Worm (Caenorhabditis elegans) whole organism, young adult: ENCODE measurements around the gene crb-3.

ENCODE experiments used
- B0035.1 ChIP-seq: sonication (generic microtip); optimal IDR thresholded peaks from 2 replicates; lab custom pipeline; 2016; ENCODE audit warnings: missing genetic modification characterization, mild to moderate bottlenecking, missing compliant biosample characterization, missing genotype, missing genetic modification reagents
- F10E7.11 ChIP-seq: sonication (generic microtip); optimal IDR thresholded peaks from 2 replicates; lab custom pipeline; 2017; ENCODE audit warnings: mild to moderate bottlenecking, missing genetic modification characterization, moderate library complexity, missing compliant biosample characterization
- F22D6.2 ChIP-seq: sonication (generic microtip); optimal IDR thresholded peaks from 2 replicates; lab custom pipeline; 2016; ENCODE audit warnings: mild to moderate bottlenecking, missing genetic modification characterization, missing compliant biosample characterization
- F39B2.1 ChIP-seq: fragments of 200-800 bp; sonication (Bioruptor generic); IDR thresholded peaks from 2 replicates; pipeline ENCODE4 v1.3.6; 2022; ENCODE audit warnings: missing genetic modification reagents, missing genetic modification characterization, missing compliant biosample characterization
- Y56A3A.18 ChIP-seq: fragments of 200-800 bp; sonication (Bioruptor generic); IDR thresholded peaks from 2 replicates; pipeline ENCODE4 v1.3.6; 2022; ENCODE audit warnings: missing genetic modification reagents, missing genetic modification characterization, missing compliant biosample characterization
- Y95B8A.8 ChIP-seq: fragments of 200-800 bp; sonication (Bioruptor generic); IDR thresholded peaks from 2 replicates; pipeline ENCODE4 v1.3.6; 2022; ENCODE audit warnings: missing genetic modification reagents, missing genetic modification characterization, missing compliant biosample characterization
- akir-1 ChIP-seq: fragments of 200-800 bp; sonication (Bioruptor generic); optimal IDR thresholded peaks from 2 replicates; lab custom pipeline; 2018; ENCODE audit warnings: mild to moderate bottlenecking, missing genetic modification characterization, moderate library complexity, missing compliant biosample characterization
- attf-6 ChIP-seq: fragments of 200-800 bp; sonication (Bioruptor generic); IDR thresholded peaks from 2 replicates; pipeline ENCODE4 v1.3.6; 2022; ENCODE audit warnings: missing genetic modification reagents, missing genetic modification characterization, missing compliant biosample characterization
- cebp-2 ChIP-seq: fragments of 200-800 bp; sonication (Bioruptor generic); IDR thresholded peaks from 2 replicates; pipeline ENCODE4 v1.3.6; 2022; ENCODE audit warnings: missing genetic modification characterization, missing compliant biosample characterization
- ceh-27 ChIP-seq: fragments of 200-800 bp; sonication (Bioruptor generic); optimal IDR thresholded peaks from 2 replicates; lab custom pipeline; 2018; ENCODE audit warnings: mild to moderate bottlenecking, missing genetic modification characterization, moderate library complexity, missing compliant biosample characterization
- ceh-58 ChIP-seq: fragments of 200-800 bp; sonication (Bioruptor generic); IDR thresholded peaks from 2 replicates; pipeline ENCODE4 v1.3.6; 2022; ENCODE audit warnings: missing genetic modification characterization, missing compliant biosample characterization
- ceh-91 ChIP-seq: fragments of 200-800 bp; sonication (Bioruptor generic); IDR thresholded peaks from 2 replicates; pipeline ENCODE4 v1.3.6; 2022; ENCODE audit warnings: missing genetic modification reagents, missing genetic modification characterization, missing compliant biosample characterization
- dox-1 ChIP-seq: fragments of 200-800 bp; sonication (Bioruptor generic); IDR thresholded peaks from 2 replicates; pipeline ENCODE4 v1.3.6; 2022; ENCODE audit warnings: missing genetic modification reagents, missing genetic modification characterization, missing compliant biosample characterization
- egrh-3 ChIP-seq: fragments of 200-800 bp; sonication (Bioruptor generic); IDR thresholded peaks from 2 replicates; pipeline ENCODE4 v1.3.6; 2022; ENCODE audit warnings: missing genetic modification reagents, missing genetic modification characterization, missing compliant biosample characterization
- ets-4 ChIP-seq: fragments of 200-800 bp; sonication (Bioruptor generic); optimal IDR thresholded peaks from 2 replicates; lab custom pipeline; 2018; ENCODE audit warnings: mild to moderate bottlenecking, missing genetic modification characterization, missing compliant biosample characterization
- fkh-3 ChIP-seq: sonication (generic microtip); optimal IDR thresholded peaks from 2 replicates; lab custom pipeline; 2016; ENCODE audit warnings: mild to moderate bottlenecking, missing genetic modification characterization, missing compliant biosample characterization
- lag-1 ChIP-seq: fragments of 200-800 bp; sonication (Bioruptor generic); IDR thresholded peaks from 2 replicates; pipeline ENCODE4 v1.3.6; 2022; ENCODE audit warnings: missing genetic modification reagents, missing genetic modification characterization, missing compliant biosample characterization
- let-607 ChIP-seq, 2 experiments: fragments of 200-800 bp in 1 of 2; sonication (Bioruptor generic) in 1 of 2; sonication (generic microtip) in 1 of 2; optimal IDR thresholded peaks; 2 replicates each; lab custom pipeline; 2016 to 2018; ENCODE audit warnings: mild to moderate bottlenecking in 2 of 2, missing compliant biosample characterization in 2 of 2, missing genetic modification characterization in 2 of 2, moderate library complexity in 2 of 2, missing genotype in 1 of 2
- lin-35 ChIP-seq, 3 experiments: fragments of 150-350 bp in 2 of 3; sonication (generic microtip) in 1 of 3; optimal IDR thresholded peaks; 2 replicates each; lab custom pipeline; 2014 to 2018; ENCODE audit warnings: missing biosample characterization in 3 of 3, missing genetic modification characterization in 3 of 3, missing genetic modification reagents in 3 of 3
- lin-40 ChIP-seq: sonication (generic microtip); optimal IDR thresholded peaks from 2 replicates; lab custom pipeline; 2016; ENCODE audit warnings: missing genetic modification characterization, mild to moderate bottlenecking, missing compliant biosample characterization, missing genotype, missing genetic modification reagents
- lsl-1 ChIP-seq: fragments of 200-800 bp; sonication (Bioruptor generic); optimal IDR thresholded peaks from 2 replicates; lab custom pipeline; 2018; ENCODE audit warnings: mild to moderate bottlenecking, missing genetic modification characterization, moderate library complexity, missing compliant biosample characterization
- madf-10 ChIP-seq: sonication (generic microtip); optimal IDR thresholded peaks from 2 replicates; lab custom pipeline; 2016; ENCODE audit warnings: mild to moderate bottlenecking, missing genetic modification characterization, missing compliant biosample characterization
- madf-3 ChIP-seq: fragments of 200-800 bp; sonication (Bioruptor generic); IDR thresholded peaks from 2 replicates; pipeline ENCODE4 v1.3.6; 2022; ENCODE audit warnings: missing genetic modification reagents, missing genetic modification characterization, missing compliant biosample characterization
- madf-8 ChIP-seq: fragments of 200-800 bp; sonication (Bioruptor generic); conservative IDR thresholded peaks from 2 replicates; pipeline ENCODE4 v1.3.6; 2022; ENCODE audit warnings: missing genetic modification reagents, missing genetic modification characterization, missing compliant biosample characterization
- mcd-1 ChIP-seq: fragments of 200-800 bp; sonication (Bioruptor generic); IDR thresholded peaks from 2 replicates; pipeline ENCODE4 v1.3.6; 2022; ENCODE audit warnings: missing genetic modification reagents, missing genetic modification characterization, missing compliant biosample characterization
- mel-28 ChIP-seq: sonication (generic microtip); optimal IDR thresholded peaks from 2 replicates; lab custom pipeline; 2016; ENCODE audit warnings: borderline replicate concordance, mild to moderate bottlenecking, missing genetic modification characterization, missing compliant biosample characterization
- mes-4 ChIP-seq: sonication (generic microtip); optimal IDR thresholded peaks from 2 replicates; lab custom pipeline; 2016; ENCODE audit warnings: missing genotype, missing genetic modification characterization, missing compliant biosample characterization
- nfya-2 ChIP-seq: fragments of 200-800 bp; sonication (Bioruptor generic); IDR thresholded peaks from 2 replicates; pipeline ENCODE4 v1.3.6; 2022; ENCODE audit warnings: missing genetic modification reagents, missing genetic modification characterization, missing compliant biosample characterization
- nhr-80 ChIP-seq: sonication (generic microtip); optimal IDR thresholded peaks from 2 replicates; lab custom pipeline; 2016; ENCODE audit warnings: missing genetic modification characterization, missing compliant biosample characterization
- pbrm-1 ChIP-seq: fragments of 200-800 bp; sonication (Bioruptor generic); IDR thresholded peaks from 2 replicates; pipeline ENCODE4 v1.3.6; 2022; ENCODE audit warnings: missing genetic modification reagents, missing genetic modification characterization, missing compliant biosample characterization
- pha-4 ChIP-seq: fragments of 150-350 bp; sonication (generic microtip); optimal IDR thresholded peaks from 2 replicates; lab custom pipeline; 2014; ENCODE audit warnings: missing biosample characterization, missing genetic modification reagents, missing genetic modification characterization
- rpc-1 ChIP-seq, 2 experiments: fragments of 150-350 bp in 1 of 2; sonication (generic microtip) in 1 of 2; optimal IDR thresholded peaks; 2 replicates each; lab custom pipeline; 2014 to 2018; ENCODE audit warnings: missing biosample characterization in 1 of 2, missing genetic modification characterization in 1 of 2, missing genetic modification reagents in 1 of 2, missing genotype in 1 of 2
- somi-1 ChIP-seq: fragments of 200-800 bp; sonication (Bioruptor generic); optimal IDR thresholded peaks from 2 replicates; lab custom pipeline; 2018; ENCODE audit warnings: mild to moderate bottlenecking, missing genetic modification characterization, missing compliant biosample characterization
- tbx-9 ChIP-seq: sonication (generic microtip); optimal IDR thresholded peaks from 2 replicates; lab custom pipeline; 2016; ENCODE audit warnings: borderline replicate concordance, missing genetic modification characterization, inconsistent platforms, missing compliant biosample characterization
- unc-62 ChIP-seq: fragments of 150-350 bp; optimal IDR thresholded peaks from 2 replicates; lab custom pipeline; 2014; ENCODE audit warnings: missing biosample characterization, missing genetic modification reagents, missing genetic modification characterization
- zfh-2 ChIP-seq: fragments of 200-800 bp; sonication (Bioruptor generic); conservative IDR thresholded peaks from 2 replicates; pipeline ENCODE4 v1.3.6; 2022; ENCODE audit warnings: missing genetic modification reagents, missing genetic modification characterization, missing compliant biosample characterization
- zim-3 ChIP-seq: sonication (generic microtip); optimal IDR thresholded peaks from 2 replicates; lab custom pipeline; 2017; ENCODE audit warnings: mild to moderate bottlenecking, missing genetic modification characterization, moderate library complexity, missing compliant biosample characterization
- ztf-18 ChIP-seq: sonication (generic microtip); optimal IDR thresholded peaks from 2 replicates; lab custom pipeline; 2016; ENCODE audit warnings: missing genotype, mild to moderate bottlenecking, missing genetic modification characterization, missing compliant biosample characterization
- ztf-3 ChIP-seq: fragments of 200-800 bp; sonication (Bioruptor generic); optimal IDR thresholded peaks from 2 replicates; lab custom pipeline; 2018; ENCODE audit warnings: mild to moderate bottlenecking, missing genetic modification characterization, missing compliant biosample characterization
- ztf-6 ChIP-seq: fragments of 200-800 bp; sonication (Bioruptor generic); IDR thresholded peaks from 2 replicates; pipeline ENCODE4 v1.3.6; 2022; ENCODE audit warnings: missing genetic modification reagents, missing genetic modification characterization, missing compliant biosample characterization

The crb-3 gene

DNA sequence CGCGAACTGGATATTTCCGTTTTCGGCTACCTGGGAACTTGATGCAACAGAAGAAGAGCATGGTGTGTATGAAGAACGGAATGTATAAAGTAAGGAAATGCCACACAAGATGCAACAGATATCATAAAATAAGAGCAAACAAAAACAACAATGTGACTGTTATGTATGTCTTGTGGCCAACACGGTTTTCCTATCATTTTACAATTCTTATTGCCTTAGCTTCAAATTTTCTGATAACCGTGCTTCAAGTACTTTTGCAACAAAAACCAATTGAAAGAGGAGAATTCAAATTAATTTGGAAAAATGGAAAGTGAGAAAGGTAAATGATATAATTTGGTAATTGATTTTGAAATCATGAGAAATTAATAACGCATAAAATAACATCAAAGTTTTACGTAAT is 28.0 kb downstream of the crb-3 start:
- TF ChIP-seq nhr-80 (tag; lab: Kevin White, UChicago) (peak; percentile 33), ets-4 (no peak)

DNA sequence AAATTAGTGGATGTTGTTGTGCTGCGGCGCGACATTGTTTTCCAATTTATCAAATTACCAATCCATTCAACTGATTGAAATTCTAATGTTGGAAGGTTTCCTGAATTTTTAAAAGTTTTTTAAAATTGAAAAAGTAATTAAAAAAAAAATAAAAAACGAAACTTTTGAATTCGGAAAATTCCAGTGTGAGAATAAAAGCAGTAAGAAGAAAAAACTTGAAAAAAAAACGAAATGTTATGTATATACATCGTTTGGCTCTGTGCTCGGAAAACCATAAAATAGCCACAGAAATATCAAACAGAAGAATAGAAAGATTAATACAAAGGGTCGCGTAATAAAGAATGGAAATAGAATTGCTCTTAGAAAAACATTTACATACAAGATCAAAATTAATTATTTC is 28.5 kb downstream of the crb-3 start, which contains the start of gene vav-1:
Gene vav-1, minus strand, starts transcription at position 101 of the 400 bp plus-strand sequence.
- no peak for TF ChIP-seq nfya-2 (GFP tag; lab: Robert Waterston, UW)
- no peak for TF ChIP-seq lag-1 (GFP tag; lab: Robert Waterston, UW)
- no peak for TF ChIP-seq akir-1 (GFP tag; lab: Kevin White, UChicago)
- no peak for TF ChIP-seq ceh-27 (GFP tag; lab: Kevin White, UChicago)
- no peak for TF ChIP-seq unc-62 (GFP tag; lab: Kevin White, UChicago)
- no peak for TF ChIP-seq madf-10
- TF ChIP-seq lin-35 (GFP tag; optimal IDR thresholded peaks at IDR 0.05; lab: Kevin White, UChicago) = no peak
- TF ChIP-seq F39B2.1 (GFP tag; lab: Robert Waterston, UW) = no peak
- TF ChIP-seq rpc-1 (optimal IDR thresholded peaks at IDR 0.05; lab: Kevin White, UChicago) = no peak
- no peak for TF ChIP-seq rpc-1 (tag; optimal IDR thresholded peaks at IDR 0.05; lab: Kevin White, UChicago)
- TF ChIP-seq cebp-2 (GFP tag; lab: Robert Waterston, UW) = no peak

DNA sequence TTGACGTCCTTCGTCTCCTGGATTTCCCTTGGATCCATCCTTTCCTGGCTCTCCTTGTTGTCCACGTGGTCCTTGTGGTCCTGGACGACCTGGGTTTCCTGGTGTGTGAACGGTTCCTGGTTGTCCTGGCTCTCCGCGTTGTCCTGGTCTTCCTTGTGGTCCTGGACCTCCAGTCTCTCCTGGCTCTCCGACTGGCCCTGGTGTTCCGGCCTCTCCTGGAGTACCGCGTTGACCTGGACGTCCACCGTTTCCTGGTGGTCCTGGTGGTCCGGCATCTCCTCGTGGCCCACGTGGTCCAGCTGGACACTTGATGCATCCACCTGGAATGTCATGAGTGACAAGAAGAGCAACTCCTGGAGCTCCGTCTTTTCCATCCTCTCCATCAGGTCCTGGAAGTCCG is 30.2 kb downstream of the crb-3 start:
- TF ChIP-seq zfh-2 (GFP tag; lab: Robert Waterston, UW) (peak; percentile 93), egrh-3 (GFP tag; lab: Robert Waterston, UW) (peak; percentile 67; the same call in 1 of the 2 replicates), ztf-3 (GFP tag; lab: Kevin White, UChicago) (no peak), F22D6.2 (tag; lab: Kevin White, UChicago) (no peak), dox-1 (GFP tag; lab: Robert Waterston, UW) (0 out of 2 replicates have a peak, but pooled peaks have one; percentile 25), ceh-58 (GFP tag; lab: Robert Waterston, UW) (0 out of 2 replicates have a peak, but pooled peaks have one; percentile 46)

DNA sequence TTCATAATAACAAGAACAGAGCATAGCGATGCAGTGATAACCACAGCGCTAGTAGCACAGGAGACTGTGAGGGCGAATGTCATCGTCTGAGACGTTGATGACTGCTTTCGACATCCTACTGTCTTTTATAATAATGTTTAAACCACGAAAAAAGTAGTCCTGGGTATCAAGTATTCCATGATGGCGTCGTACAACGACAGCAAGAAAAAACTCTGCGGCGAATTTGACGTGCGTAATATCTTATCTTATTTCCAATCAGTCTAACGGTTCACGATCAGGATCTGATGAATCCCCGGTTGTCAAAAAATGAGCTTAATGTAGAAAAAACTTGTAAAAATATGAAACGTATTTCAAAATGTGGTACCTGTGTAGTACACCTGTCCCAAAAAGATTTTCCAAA is 30.9 kb downstream of the crb-3 start, which contains the start of gene col-175:
Gene col-175, minus strand, starts transcription at position 101 of the 400 bp plus-strand sequence.
- TF ChIP-seq lsl-1 (GFP tag; lab: Kevin White, UChicago) (no peak), akir-1 (GFP tag; lab: Kevin White, UChicago) (no peak), lin-40 (tag; lab: Kevin White, UChicago) (no peak), attf-6 (no peak), Y56A3A.18 (GFP tag; lab: Robert Waterston, UW) (no peak), ztf-3 (GFP tag; lab: Kevin White, UChicago) (no peak), F10E7.11 (no peak), mcd-1 (no peak), dox-1 (GFP tag; lab: Robert Waterston, UW) (no peak), somi-1 (GFP tag; lab: Kevin White, UChicago) (no peak), Y95B8A.8 (GFP tag; lab: Robert Waterston, UW) (no peak)

DNA sequence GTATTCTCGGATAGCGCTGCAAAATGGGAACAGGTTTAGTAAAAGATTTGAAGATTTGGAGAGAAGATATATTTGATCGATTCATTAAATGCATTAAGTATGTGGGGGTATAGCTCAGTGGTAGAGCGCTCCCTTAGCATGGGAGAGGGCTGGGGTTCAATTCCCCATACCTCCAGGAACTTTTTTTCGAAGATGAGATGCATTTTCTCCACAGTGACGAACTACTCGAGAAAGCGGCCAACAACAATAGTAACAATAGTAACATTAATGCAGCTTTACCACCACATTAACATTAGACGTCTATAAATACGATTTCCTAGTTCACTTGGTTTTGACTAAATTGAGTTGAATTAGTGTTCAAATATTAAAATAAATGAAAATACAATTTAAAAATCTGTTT is 34.1 kb downstream of the crb-3 start:
- TF ChIP-seq B0035.1 (tag; lab: Kevin White, UChicago) (peak; percentile 45), dox-1 (GFP tag; lab: Robert Waterston, UW) (peak; percentile 63; the same call in 1 of the 2 replicates), attf-6 (peak; percentile 61; the same call in 1 of the 2 replicates), pbrm-1 (GFP tag; lab: Robert Waterston, UW) (peak; percentile 60; the same call in 1 of the 2 replicates), mes-4 (tag; lab: Kevin White, UChicago) (peak; percentile 82), madf-3 (GFP tag; lab: Robert Waterston, UW) (0 out of 2 replicates have a peak, but pooled peaks have one; percentile 39), tbx-9 (peak; percentile 20), zim-3 (tag; lab: Kevin White, UChicago) (peak; percentile 37), nfya-2 (GFP tag; lab: Robert Waterston, UW) (no peak), ztf-6 (no peak), let-607 (tag; optimal IDR thresholded peaks at IDR 0.05; lab: Kevin White, UChicago) (peak in 1 of 2 experiments; percentile 6), mel-28 (tag; lab: Kevin White, UChicago) (no peak), madf-8 (GFP tag; lab: Robert Waterston, UW) (no peak), ztf-3 (GFP tag; lab: Kevin White, UChicago) (no peak), ztf-18 (tag; lab: Kevin White, UChicago) (peak; percentile 71), pha-4 (tag; lab: Kevin White, UChicago) (no peak), fkh-3 (tag; lab: Kevin White, UChicago) (peak; percentile 18), F39B2.1 (GFP tag; lab: Robert Waterston, UW) (no peak), ceh-91 (GFP tag; lab: Robert Waterston, UW) (no peak)
